Worm (Caenorhabditis elegans): ENCODE measurements around the gene eif-2Bepsilon.

DNA sequence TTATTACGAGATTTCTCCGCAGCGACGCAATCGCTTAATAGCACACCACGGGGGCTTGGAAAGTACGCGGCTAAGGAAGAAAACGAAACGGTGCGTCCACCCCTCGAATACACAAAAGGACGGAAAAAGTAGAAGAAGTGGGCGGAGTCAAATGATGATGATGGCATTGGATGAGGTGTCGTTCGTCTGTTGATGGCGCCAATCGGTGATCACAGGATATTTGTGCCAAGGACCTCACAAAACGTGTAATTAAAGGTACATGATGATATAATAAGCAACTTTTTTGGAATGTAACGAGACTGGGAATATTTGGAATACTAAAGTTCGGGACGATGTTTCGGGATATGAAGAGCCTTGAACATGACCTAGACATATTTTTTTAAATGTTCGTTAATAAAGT, 27.3 kb upstream of the eif-2Bepsilon start, which contains the start of gene cutl-12:
- TF ChIP-seq elt-3 (tag; optimal IDR thresholded peaks at IDR 0.05) (no peak), R02D3.7 (tag; optimal IDR thresholded peaks at IDR 0.05) (no peak), ceh-9 (tag; optimal IDR thresholded peaks at IDR 0.05) (no peak), aly-2 (tag; optimal IDR thresholded peaks at IDR 0.05) (no peak), unc-62 (GFP tag; optimal IDR thresholded peaks at IDR 0.05) (no peak), nhr-11 (tag; optimal IDR thresholded peaks at IDR 0.05) (no peak), ama-1 (optimal IDR thresholded peaks at IDR 0.05) (no peak), skn-1 (tag; optimal IDR thresholded peaks at IDR 0.05) (no peak), nhr-12 (tag; optimal IDR thresholded peaks at IDR 0.05) (no peak), nhr-23 (tag; optimal IDR thresholded peaks at IDR 0.05) (no peak), pqm-1 (tag; optimal IDR thresholded peaks at IDR 0.05) (no peak), daf-12 (tag; optimal IDR thresholded peaks at IDR 0.05) (no peak), mdl-1 (tag; optimal IDR thresholded peaks at IDR 0.05) (no peak), elt-2 (tag; optimal IDR thresholded peaks at IDR 0.05) (no peak)

Data from whole organism, L3 larva.